Worm (Caenorhabditis elegans) whole organism, L3 larva: ENCODE results near the gene F53F4.11.

Experiments used
- fkh-10 ChIP-seq: sonication (generic microtip); optimal IDR thresholded peaks from 2 replicates; lab custom pipeline; 2017; ENCODE audit warnings: missing biosample characterization, missing genetic modification reagents, missing genetic modification characterization
- lin-15B ChIP-seq: fragments of 150-350 bp; optimal IDR thresholded peaks from 2 replicates; lab custom pipeline; 2014; ENCODE audit warnings: missing biosample characterization, missing genetic modification characterization
- nfya-1 ChIP-seq: sonication (generic microtip); optimal IDR thresholded peaks from 2 replicates; lab custom pipeline; 2017; ENCODE audit warnings: missing genetic modification characterization, mild to moderate bottlenecking, missing compliant biosample characterization, antibody characterized with exemption, moderate library complexity; ENCODE audit not compliant: insufficient read depth
- nhr-28 ChIP-seq: fragments of 150-350 bp; optimal IDR thresholded peaks from 2 replicates; lab custom pipeline; 2014; ENCODE audit warnings: missing biosample characterization, missing genetic modification characterization
- nhr-76 ChIP-seq: fragments of 150-350 bp; sonication (generic microtip); optimal IDR thresholded peaks from 5 replicates; lab custom pipeline; 2014; ENCODE audit warnings: missing biosample characterization, missing genetic modification characterization
- pha-4 ChIP-seq: fragments of 150-350 bp; optimal IDR thresholded peaks from 2 replicates; lab custom pipeline; 2014; ENCODE audit warnings: missing biosample characterization, missing genetic modification reagents, missing genetic modification characterization

DNA sequence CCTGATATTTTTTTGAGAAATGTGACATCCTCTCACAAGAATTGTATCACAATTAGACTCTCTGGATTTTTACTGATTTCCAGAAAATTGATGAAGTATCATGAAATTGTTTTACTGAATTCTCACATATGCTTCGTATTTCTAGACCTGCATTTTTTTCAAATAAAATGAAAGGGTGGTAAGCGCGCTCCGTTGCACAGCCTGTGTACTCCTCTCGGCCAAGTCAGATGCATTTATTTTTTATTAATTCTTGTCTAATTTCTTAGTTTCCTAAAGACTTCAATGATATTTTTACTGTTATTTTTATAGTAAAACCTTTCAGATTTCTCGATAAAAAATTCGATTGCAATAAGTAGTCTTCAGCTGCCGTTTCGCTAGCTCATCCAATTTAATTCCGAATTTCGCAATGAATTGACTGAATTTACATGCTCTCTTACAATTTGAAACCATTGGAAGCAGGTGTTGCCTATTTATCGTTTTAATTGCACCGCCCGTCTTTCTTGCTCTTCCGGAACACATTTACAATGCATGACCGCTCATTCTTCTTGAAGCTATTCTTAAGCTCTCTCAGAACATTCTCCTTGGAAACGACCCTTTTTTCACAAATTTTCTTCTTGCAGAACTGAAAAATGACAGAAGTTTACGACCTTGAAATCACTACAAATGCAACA is 32.7 kb downstream of the F53F4.11 start, which contains the start of gene tbcb-1:
- TF ChIP-seq nhr-28 (no peak), fkh-10 (no peak), nhr-76 (tag; lab: Kevin White, UChicago) (no peak), pha-4 (tag; lab: Kevin White, UChicago) (peak; percentile 43), nfya-1 (tag; lab: Kevin White, UChicago) (no peak), lin-15B (tag; lab: Kevin White, UChicago) (peak; percentile 80)
